Worm (Caenorhabditis elegans): ENCODE results near the gene srz-101.

ce11 chrV:16647093-16647492 lies 47.5 kb upstream of the srz-101 start, which contains the start of gene W06G6.10:
- TF ChIP-seq flt-1 (GFP tag; IDR thresholded peaks at IDR 0.05) (no peak), cog-1 (tag; optimal IDR thresholded peaks at IDR 0.05) (no peak), T22C8.4 (GFP tag; IDR thresholded peaks at IDR 0.05) (no peak)
